Fruit fly (Drosophila melanogaster) whole organism, prepupa: ENCODE measurements around the gene IFT46.

ENCODE experiments used
- Blimp-1 ChIP-seq: fragments of 200-800 bp; sonication (Bioruptor generic); optimal IDR thresholded peaks from 3 replicates; lab custom pipeline; 2017; ENCODE audit warnings: missing biosample characterization, missing genetic modification characterization, mild to moderate bottlenecking, moderate library complexity, missing genetic modification reagents
- CG10631 ChIP-seq: fragments of 200-800 bp; sonication (Bioruptor generic); optimal IDR thresholded peaks from 2 replicates; lab custom pipeline; 2016; ENCODE audit warnings: missing biosample characterization, missing genetic modification characterization
- CG10669 ChIP-seq: fragments of 200-800 bp; sonication (Bioruptor generic); optimal IDR thresholded peaks from 3 replicates; lab custom pipeline; 2018; ENCODE audit warnings: missing biosample characterization, mild to moderate bottlenecking, missing genetic modification characterization, moderate library complexity
- CG11762 ChIP-seq: fragments of 200-800 bp; sonication (Bioruptor generic); optimal IDR thresholded peaks from 3 replicates; lab custom pipeline; 2016; ENCODE audit warnings: missing biosample characterization, missing genetic modification characterization; ENCODE audit not compliant: insufficient read depth
- CG11902 ChIP-seq: fragments of 200-800 bp; sonication (Bioruptor generic); optimal IDR thresholded peaks from 3 replicates; lab custom pipeline; 2016; ENCODE audit warnings: missing biosample characterization, missing genetic modification characterization
- CG15336 ChIP-seq: fragments of 200-800 bp; sonication (Bioruptor generic); IDR thresholded peaks from 2 replicates; pipeline ENCODE4 v1.3.6; 2022; ENCODE audit warnings: missing biosample characterization, missing genetic modification characterization
- CG1621 ChIP-seq: fragments of 200-800 bp; sonication (Bioruptor generic); optimal IDR thresholded peaks from 3 replicates; lab custom pipeline; 2018; ENCODE audit warnings: missing biosample characterization, mild to moderate bottlenecking, missing genetic modification characterization
- CG16779 ChIP-seq: fragments of 200-800 bp; sonication (Bioruptor generic); optimal IDR thresholded peaks from 3 replicates; lab custom pipeline; 2017; ENCODE audit warnings: missing biosample characterization, mild to moderate bottlenecking, missing genetic modification characterization
- CG3032 ChIP-seq: fragments of 200-800 bp; optimal IDR thresholded peaks from 2 replicates; lab custom pipeline; 2019; ENCODE audit warnings: missing biosample characterization, mild to moderate bottlenecking, missing genetic modification characterization, moderate library complexity
- CG31627 ChIP-seq: fragments of 200-800 bp; sonication (Bioruptor generic); optimal IDR thresholded peaks from 3 replicates; lab custom pipeline; 2016; ENCODE audit warnings: missing biosample characterization, missing genetic modification characterization
- CG32006 ChIP-seq: fragments of 200-800 bp; sonication (Bioruptor generic); optimal IDR thresholded peaks from 3 replicates; lab custom pipeline; 2017; ENCODE audit warnings: missing biosample characterization, mild to moderate bottlenecking, missing genetic modification characterization
- CG34406 ChIP-seq: fragments of 200-800 bp; sonication (Bioruptor generic); optimal IDR thresholded peaks from 3 replicates; lab custom pipeline; 2016; ENCODE audit warnings: missing biosample characterization, missing genetic modification characterization
- CG6163 ChIP-seq: fragments of 200-800 bp; sonication (Bioruptor generic); IDR thresholded peaks from 3 replicates; pipeline ENCODE4 v1.3.6; 2022; ENCODE audit warnings: missing biosample characterization, missing genetic modification characterization
- CG6276 ChIP-seq: fragments of 200-800 bp; sonication (Bioruptor generic); optimal IDR thresholded peaks from 2 replicates; lab custom pipeline; 2017; ENCODE audit warnings: missing biosample characterization, mild to moderate bottlenecking, missing genetic modification characterization
- CG6792 ChIP-seq: fragments of 200-800 bp; sonication (Bioruptor generic); optimal IDR thresholded peaks from 3 replicates; lab custom pipeline; 2016; ENCODE audit warnings: missing biosample characterization, missing genetic modification characterization
- CG6808 ChIP-seq: fragments of 200-800 bp; sonication (Bioruptor generic); optimal IDR thresholded peaks from 3 replicates; lab custom pipeline; 2017; ENCODE audit warnings: missing biosample characterization, missing genetic modification characterization, mild to moderate bottlenecking, moderate library complexity, missing genetic modification reagents
- CG6854 ChIP-seq: fragments of 200-800 bp; sonication (Bioruptor generic); optimal IDR thresholded peaks from 2 replicates; lab custom pipeline; 2017; ENCODE audit warnings: missing biosample characterization, mild to moderate bottlenecking, missing genetic modification characterization
- CG7368 ChIP-seq: fragments of 200-800 bp; sonication (Bioruptor generic); optimal IDR thresholded peaks from 3 replicates; lab custom pipeline; 2016; ENCODE audit warnings: missing biosample characterization, missing genetic modification characterization
- CG8119 ChIP-seq: fragments of 200-800 bp; sonication (Bioruptor generic); IDR thresholded peaks from 3 replicates; pipeline ENCODE4 v1.3.6; 2022; ENCODE audit warnings: missing biosample characterization, missing genetic modification characterization
- CG8632 ChIP-seq: fragments of 200-800 bp; sonication (Bioruptor generic); optimal IDR thresholded peaks from 3 replicates; lab custom pipeline; 2016; ENCODE audit warnings: missing biosample characterization, missing genetic modification characterization
- CG9139 ChIP-seq: fragments of 200-800 bp; sonication (Bioruptor generic); optimal IDR thresholded peaks from 3 replicates; lab custom pipeline; 2017; ENCODE audit warnings: missing biosample characterization, mild to moderate bottlenecking, missing genetic modification characterization
- Eip75B ChIP-seq: fragments of 200-800 bp; sonication (Bioruptor generic); optimal IDR thresholded peaks from 3 replicates; lab custom pipeline; 2016; ENCODE audit warnings: missing biosample characterization, missing genetic modification characterization
- Eip78C ChIP-seq: fragments of 200-800 bp; sonication (Bioruptor generic); peaks from one replicate; lab custom pipeline; 2016; ENCODE audit warnings: missing biosample characterization, missing genetic modification characterization
- Eip93F ChIP-seq: fragments of 200-800 bp; sonication (Bioruptor generic); optimal IDR thresholded peaks from 2 replicates; lab custom pipeline; 2016; ENCODE audit warnings: missing biosample characterization, mild to moderate bottlenecking, missing genetic modification characterization
- Ets21C ChIP-seq: fragments of 200-800 bp; sonication (Bioruptor generic); optimal IDR thresholded peaks from 3 replicates; lab custom pipeline; 2016; ENCODE audit warnings: missing biosample characterization, missing genetic modification characterization
- Ets96B ChIP-seq: fragments of 200-800 bp; optimal IDR thresholded peaks from 2 replicates; lab custom pipeline; 2019; ENCODE audit warnings: missing biosample characterization, mild to moderate bottlenecking, missing genetic modification characterization, moderate library complexity
- Hr38 ChIP-seq: sonication (Bioruptor generic); optimal IDR thresholded peaks from 2 replicates; lab custom pipeline; 2016; ENCODE audit warnings: missing biosample characterization, missing genetic modification characterization
- Hr39 ChIP-seq: fragments of 200-800 bp; sonication (Bioruptor generic); optimal IDR thresholded peaks from 2 replicates; lab custom pipeline; 2016; ENCODE audit warnings: missing biosample characterization, missing genetic modification characterization
- Hr4 ChIP-seq: fragments of 200-800 bp; sonication (Bioruptor generic); optimal IDR thresholded peaks from 3 replicates; lab custom pipeline; 2016; ENCODE audit warnings: missing biosample characterization, missing genetic modification characterization
- Lpt ChIP-seq: fragments of 200-800 bp; sonication (Bioruptor generic); optimal IDR thresholded peaks from 3 replicates; lab custom pipeline; 2016; ENCODE audit warnings: missing biosample characterization, missing genetic modification characterization
- Met ChIP-seq: fragments of 200-800 bp; sonication (Bioruptor generic); optimal IDR thresholded peaks from 3 replicates; lab custom pipeline; 2016; ENCODE audit warnings: missing biosample characterization, missing genetic modification characterization
- OdsH ChIP-seq: fragments of 200-800 bp; sonication (Bioruptor generic); optimal IDR thresholded peaks from 3 replicates; lab custom pipeline; 2016; ENCODE audit warnings: missing biosample characterization, missing genetic modification characterization
- Sox14 ChIP-seq: fragments of 200-800 bp; sonication (Bioruptor generic); optimal IDR thresholded peaks from 3 replicates; lab custom pipeline; 2016; ENCODE audit warnings: missing biosample characterization, missing genetic modification characterization
- Sox15 ChIP-seq: fragments of 200-800 bp; sonication (Bioruptor generic); optimal IDR thresholded peaks from 3 replicates; lab custom pipeline; 2016; ENCODE audit warnings: missing biosample characterization, missing genetic modification characterization
- acj6 ChIP-seq: fragments of 200-800 bp; sonication (Bioruptor generic); optimal IDR thresholded peaks from 3 replicates; lab custom pipeline; 2016; ENCODE audit warnings: missing biosample characterization, missing genetic modification characterization
- cyc ChIP-seq: fragments of 200-800 bp; sonication (Bioruptor generic); optimal IDR thresholded peaks from 3 replicates; lab custom pipeline; 2016; ENCODE audit warnings: missing biosample characterization, missing genetic modification characterization
- dac ChIP-seq: fragments of 200-800 bp; sonication (Bioruptor generic); optimal IDR thresholded peaks from 2 replicates; lab custom pipeline; 2017; ENCODE audit warnings: missing biosample characterization, mild to moderate bottlenecking, missing genetic modification characterization
- dsx ChIP-seq: fragments of 200-800 bp; optimal IDR thresholded peaks from 3 replicates; lab custom pipeline; 2019; ENCODE audit warnings: missing biosample characterization, mild to moderate bottlenecking, missing genetic modification characterization, moderate library complexity; ENCODE audit not compliant: poor library complexity, severe bottlenecking
- eg ChIP-seq: fragments of 200-800 bp; sonication (Bioruptor generic); IDR thresholded peaks from 3 replicates; pipeline ENCODE4 v1.3.6; 2022; ENCODE audit warnings: missing biosample characterization, missing genetic modification characterization
- esn ChIP-seq: fragments of 200-800 bp; sonication (Bioruptor generic); optimal IDR thresholded peaks from 2 replicates; lab custom pipeline; 2016; ENCODE audit warnings: missing biosample characterization, mild to moderate bottlenecking, missing genetic modification characterization, moderate library complexity
- fd59A ChIP-seq: fragments of 200-800 bp; sonication (Bioruptor generic); optimal IDR thresholded peaks from 2 replicates; lab custom pipeline; 2017; ENCODE audit warnings: missing biosample characterization, mild to moderate bottlenecking, missing genetic modification characterization, missing genetic modification reagents
- fkh ChIP-seq: fragments of 200-800 bp; sonication (Bioruptor generic); optimal IDR thresholded peaks from 3 replicates; lab custom pipeline; 2017; ENCODE audit warnings: missing biosample characterization, mild to moderate bottlenecking, missing genetic modification characterization, moderate library complexity
- lz ChIP-seq: fragments of 200-800 bp; sonication (Bioruptor generic); optimal IDR thresholded peaks from 3 replicates; lab custom pipeline; 2016; ENCODE audit warnings: missing biosample characterization, missing genetic modification characterization
- net ChIP-seq: fragments of 200-800 bp; sonication (Bioruptor generic); optimal IDR thresholded peaks from 3 replicates; lab custom pipeline; 2016; ENCODE audit warnings: missing biosample characterization, missing genetic modification characterization
- spab ChIP-seq: fragments of 200-800 bp; sonication (Bioruptor generic); optimal IDR thresholded peaks from 2 replicates; lab custom pipeline; 2017; ENCODE audit warnings: missing biosample characterization, mild to moderate bottlenecking, missing genetic modification characterization, missing genetic modification reagents
- ss ChIP-seq, 2 experiments: fragments of 200-800 bp; sonication (Bioruptor generic); optimal IDR thresholded peaks; 2 replicates in 1 of 2; 3 replicates in 1 of 2; lab custom pipeline; 2017 to 2018; ENCODE audit warnings: mild to moderate bottlenecking in 2 of 2, missing biosample characterization in 2 of 2, missing genetic modification characterization in 2 of 2, moderate library complexity in 1 of 2
- svp ChIP-seq: fragments of 200-800 bp; sonication (Bioruptor generic); peaks from one replicate; lab custom pipeline; 2016; ENCODE audit warnings: missing biosample characterization, missing genetic modification characterization
- topi ChIP-seq: fragments of 200-800 bp; sonication (Bioruptor generic); optimal IDR thresholded peaks from 3 replicates; lab custom pipeline; 2016; ENCODE audit warnings: missing biosample characterization, missing genetic modification characterization
- vri ChIP-seq: fragments of 200-800 bp; sonication (Bioruptor generic); optimal IDR thresholded peaks from 3 replicates; lab custom pipeline; 2016; ENCODE audit warnings: missing biosample characterization, mild to moderate bottlenecking, missing genetic modification characterization

IFT46 gene

DNA sequence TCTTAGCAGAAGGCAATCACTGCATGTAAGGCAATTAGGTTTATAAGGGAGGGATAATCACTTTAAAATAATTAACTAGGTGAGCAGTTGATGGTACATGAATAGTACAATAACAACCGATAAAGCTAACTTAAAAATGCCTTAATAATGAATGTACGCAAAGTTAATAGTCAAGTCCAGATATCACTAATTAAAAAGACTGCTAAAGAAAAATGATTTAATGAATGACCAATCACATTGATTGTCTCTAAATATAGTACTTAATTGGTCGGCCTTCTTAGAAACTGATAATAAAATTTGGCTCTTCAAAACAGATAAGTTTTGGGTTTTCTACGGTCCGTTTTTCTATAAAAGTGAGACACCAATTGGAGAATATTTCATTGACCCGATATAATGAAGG lies 10.4 kb downstream of the IFT46 start, which contains the start of gene CG31789:
CG31789 (plus strand) TSS at position 380 of the 400 bp plus-strand sequence.
- no peak for TF ChIP-seq cyc (GFP tag; lab: Kevin White, UChicago)
- no peak for TF ChIP-seq CG10631

DNA sequence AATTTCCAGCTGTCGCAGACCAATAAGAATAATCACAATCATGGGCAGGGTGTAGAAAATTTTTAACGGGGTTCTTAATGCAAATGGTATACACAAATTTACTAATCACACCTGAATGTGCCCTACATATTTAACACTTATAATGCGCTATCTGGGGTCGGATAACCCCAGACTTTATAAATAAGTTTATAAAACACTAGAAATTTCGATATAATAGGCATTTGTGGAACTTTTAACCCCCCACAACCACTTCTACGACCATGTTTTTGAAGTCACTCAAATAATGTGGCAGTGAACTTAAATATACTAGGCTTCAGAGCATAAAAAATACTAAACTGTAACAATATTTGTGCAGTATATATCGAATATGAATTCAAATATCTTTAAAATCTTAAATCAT lies 10.9 kb downstream of the IFT46 start, which contains the start of gene CG10413:
CG10413 (minus strand) TSS at position 264 of the 400 bp plus-strand sequence.
- TF ChIP-seq CG16779 (no peak), CG6163 (GFP tag; lab: Robert Waterston, UW) (peak; percentile 96), Sox15 (GFP tag; lab: Kevin White, UChicago) (peak; percentile 98), dac (peak; percentile 98), OdsH (GFP tag; lab: Kevin White, UChicago) (peak; percentile 99), Hr4 (peak; percentile 99), CG34406 (GFP tag; lab: Kevin White, UChicago) (peak; percentile 99), Eip93F (GFP tag; lab: Kevin White, UChicago) (peak; percentile 97), CG31627 (GFP tag; lab: Kevin White, UChicago) (peak; percentile 99), Eip75B (GFP tag; lab: Kevin White, UChicago) (peak; percentile 99), CG6854 (peak; percentile 96), fd59A (GFP tag; lab: Kevin White, UChicago) (peak; percentile 96), net (GFP tag; lab: Kevin White, UChicago) (peak; percentile 98), cyc (GFP tag; lab: Kevin White, UChicago) (peak; percentile 99), Hr39 (GFP tag; lab: Kevin White, UChicago) (peak; percentile 99), CG32006 (GFP tag; lab: Kevin White, UChicago) (peak; percentile 98), CG6276 (GFP tag; lab: Kevin White, UChicago) (no peak), CG7368 (peak; percentile 96), CG8632 (GFP tag; lab: Kevin White, UChicago) (peak; percentile 98), CG10669 (GFP tag; lab: Kevin White, UChicago) (peak; percentile 98), eg (GFP tag; lab: Robert Waterston, UW) (peak; percentile 97), Blimp-1 (peak; percentile 94), CG9139 (GFP tag; lab: Kevin White, UChicago) (peak; percentile 92), CG6792 (peak; percentile 98), Sox14 (peak; percentile 99), CG15336 (GFP tag; lab: Robert Waterston, UW) (peak; percentile 98), Ets21C (GFP tag; lab: Kevin White, UChicago) (peak; percentile 97), Ets96B (peak; percentile 98), CG6808 (GFP tag; lab: Kevin White, UChicago) (peak; percentile 97), CG3032 (tag; lab: Kevin White, UChicago) (peak; percentile 98), CG1621 (peak; percentile 96), Hr38 (GFP tag; lab: Kevin White, UChicago) (peak; percentile 87), CG10631 (peak; percentile 98), Lpt (GFP tag; lab: Kevin White, UChicago) (peak; percentile 97), ss (GFP tag; optimal IDR thresholded peaks at IDR 0.05; lab: Kevin White, UChicago) (peak in 1 of 2 experiments; percentile 97), spab (GFP tag; lab: Kevin White, UChicago) (peak; percentile 96), vri (GFP tag; lab: Kevin White, UChicago) (no peak), Met (peak; percentile 98), esn (GFP tag; lab: Kevin White, UChicago) (peak; percentile 99), CG11902 (GFP tag; lab: Kevin White, UChicago) (peak; percentile 97), fkh (GFP tag; lab: Kevin White, UChicago) (peak; percentile 79), CG8119 (peak; percentile 97), lz (peak; percentile 99), CG11762 (GFP tag; lab: Kevin White, UChicago) (peak; percentile 99), topi (GFP tag; lab: Kevin White, UChicago) (peak; percentile 98), Eip78C (GFP tag; lab: Kevin White, UChicago) (peak; percentile 100), svp (GFP tag; lab: Kevin White, UChicago) (no peak), dsx (GFP tag; lab: Kevin White, UChicago) (peak; percentile 95), acj6 (GFP tag; lab: Kevin White, UChicago) (peak; percentile 99)
